Fruit fly (Drosophila melanogaster): Measurements from ENCODE around the gene tkv.

The tkv gene

dm6 chr2L:5239433-5240278 is 31.5 kb downstream of the tkv start (continued):
- TF ChIP-seq CG4854 (GFP tag; optimal IDR thresholded peaks at IDR 0.05) (no peak), Kr (GFP tag; optimal IDR thresholded peaks at IDR 0.05) (peak; percentile 81), lola (GFP tag; optimal IDR thresholded peaks at IDR 0.05) (no peak), CG3281 (GFP tag; optimal IDR thresholded peaks at IDR 0.05) (no peak), Ravus (GFP tag; IDR thresholded peaks at IDR 0.05) (no peak), pb (GFP tag; optimal IDR thresholded peaks at IDR 0.05) (no peak), cad (GFP tag; optimal IDR thresholded peaks at IDR 0.05) (peak; percentile 53), trem (tag; optimal IDR thresholded peaks at IDR 0.05) (no peak), Hsf (GFP tag; optimal IDR thresholded peaks at IDR 0.05) (no peak), usp (GFP tag; optimal IDR thresholded peaks at IDR 0.05) (no peak), abd-A (tag; optimal IDR thresholded peaks at IDR 0.05) (no peak), kay (GFP tag; optimal IDR thresholded peaks at IDR 0.05) (no peak), CG17328 (GFP tag; IDR thresholded peaks at IDR 0.05) (0 out of 2 replicates have a peak, but pooled peaks have one; percentile 6), twi (tag; optimal IDR thresholded peaks at IDR 0.05) (peak; percentile 100), nom (GFP tag; optimal IDR thresholded peaks at IDR 0.05) (no peak), CG11247 (GFP tag; IDR thresholded peaks at IDR 0.05) (no peak), fru (optimal IDR thresholded peaks at IDR 0.05) (no peak), CG3847 (GFP tag; IDR thresholded peaks at IDR 0.05) (no peak), fd64A (GFP tag; optimal IDR thresholded peaks at IDR 0.05) (peak; percentile 9), CG1603 (tag; optimal IDR thresholded peaks at IDR 0.05) (no peak), CG12236 (GFP tag; optimal IDR thresholded peaks at IDR 0.05) (no peak), Gsc (GFP tag; IDR thresholded peaks at IDR 0.05) (no peak), CG6654 (GFP tag; optimal IDR thresholded peaks at IDR 0.05) (no peak), CG12071 (GFP tag; optimal IDR thresholded peaks at IDR 0.05) (no peak), Atf-2 (GFP tag; optimal IDR thresholded peaks at IDR 0.05) (no peak), chinmo (GFP tag; IDR thresholded peaks at IDR 0.05; ENCODE audit: partially characterized antibody) (no peak), maf-S (GFP tag; optimal IDR thresholded peaks at IDR 0.05) (no peak), sisA (GFP tag; IDR thresholded peaks at IDR 0.05) (no peak), Hmr (GFP tag; optimal IDR thresholded peaks at IDR 0.05) (no peak), dmrt99B (tag; optimal IDR thresholded peaks at IDR 0.05) (no peak), emc (GFP tag; optimal IDR thresholded peaks at IDR 0.05) (no peak), CG18262 (tag; optimal IDR thresholded peaks at IDR 0.05) (no peak), Oli (tag; optimal IDR thresholded peaks at IDR 0.05) (no peak), CG8359 (GFP tag; optimal IDR thresholded peaks at IDR 0.05; ENCODE audit: borderline replicate concordance) (no peak), caup (GFP tag; optimal IDR thresholded peaks at IDR 0.05; ENCODE audit: severe bottlenecking) (no peak), crp (GFP tag; optimal IDR thresholded peaks at IDR 0.05) (no peak), CG2129 (GFP tag; IDR thresholded peaks at IDR 0.05; ENCODE audit: partially characterized antibody) (no peak), D19A (tag; optimal IDR thresholded peaks at IDR 0.05) (no peak), CG7372 (GFP tag; IDR thresholded peaks at IDR 0.05) (no peak), CG4617 (GFP tag; optimal IDR thresholded peaks at IDR 0.05; ENCODE audit: borderline replicate concordance) (no peak), CkIIα-i1 (GFP tag; IDR thresholded peaks at IDR 0.05) (no peak), zen2 (GFP tag; IDR thresholded peaks at IDR 0.05; ENCODE audit: partially characterized antibody) (no peak), org-1 (GFP tag; optimal IDR thresholded peaks at IDR 0.05) (no peak), CG16815 (GFP tag; optimal IDR thresholded peaks at IDR 0.05) (no peak), CG14710 (tag; optimal IDR thresholded peaks at IDR 0.05) (peak; percentile 4), PHDP (tag; optimal IDR thresholded peaks at IDR 0.05) (no peak), CG8388 (GFP tag; optimal IDR thresholded peaks at IDR 0.05) (no peak), Doc3 (GFP tag; IDR thresholded peaks at IDR 0.05; ENCODE audit: partially characterized antibody) (no peak), bigmax (GFP tag; optimal IDR thresholded peaks at IDR 0.05) (no peak)
